Fruit fly (Drosophila melanogaster): ENCODE data around the gene Akt.

The Akt gene

dm6 chr3R:16082384-16082783 is 16.6 kb upstream of the Akt start:
- no peak for TF ChIP-seq CG7101 (tag; optimal IDR thresholded peaks at IDR 0.05)

- TF ChIP-seq CG7101 (tag; optimal IDR thresholded peaks at IDR 0.05), result no peak
- TF ChIP-seq Clk (GFP tag; optimal IDR thresholded peaks at IDR 0.05), result no peak
- TF ChIP-seq Mnt (GFP tag; optimal IDR thresholded peaks at IDR 0.05), result no peak
- TF ChIP-seq CG14711 (tag; optimal IDR thresholded peaks at IDR 0.05), result no peak
- TF ChIP-seq CG7045 (GFP tag; optimal IDR thresholded peaks at IDR 0.05), result no peak
- TF ChIP-seq cic (GFP tag; optimal IDR thresholded peaks at IDR 0.05), result no peak
- no peak for TF ChIP-seq pad (GFP tag; optimal IDR thresholded peaks at IDR 0.05)
- TF ChIP-seq kay (GFP tag; ENCODE audit: borderline replicate concordance), result no peak
- TF ChIP-seq ovo (GFP tag; optimal IDR thresholded peaks at IDR 0.05), result no peak
- TF ChIP-seq bab1 (GFP tag; optimal IDR thresholded peaks at IDR 0.05), result no peak
These were observed 15.4 kb upstream of the Akt start, which contains the start of gene sxe2 for dm6 chr3R:16083578-16083977. sxe2 (plus strand) TSS chr3R:16083878.

dm6 chr3R:16091910-16092627 is 7.0 kb upstream of the Akt start:
- no peak for TF ChIP-seq CG14711 (tag; optimal IDR thresholded peaks at IDR 0.05)
- TF ChIP-seq CG11617 (GFP tag; optimal IDR thresholded peaks at IDR 0.05), result no peak
- no peak for TF ChIP-seq Crg-1 (GFP tag; optimal IDR thresholded peaks at IDR 0.05)
- no peak for TF ChIP-seq tj (GFP tag; optimal IDR thresholded peaks at IDR 0.05)
- no peak for TF ChIP-seq Clk (GFP tag; optimal IDR thresholded peaks at IDR 0.05)
- TF ChIP-seq CG1620 (GFP tag; optimal IDR thresholded peaks at IDR 0.05), result no peak
- TF ChIP-seq CG7101 (tag; optimal IDR thresholded peaks at IDR 0.05), result no peak
- no peak for TF ChIP-seq Mnt (GFP tag; optimal IDR thresholded peaks at IDR 0.05)
- no peak for TF ChIP-seq Hr96 (GFP tag; optimal IDR thresholded peaks at IDR 0.05)
- TF ChIP-seq cic (GFP tag; optimal IDR thresholded peaks at IDR 0.05), result no peak
- TF ChIP-seq CG33017 (tag; optimal IDR thresholded peaks at IDR 0.05), result no peak
- TF ChIP-seq ovo (GFP tag; optimal IDR thresholded peaks at IDR 0.05), result no peak
- TF ChIP-seq pad (GFP tag; optimal IDR thresholded peaks at IDR 0.05), result no peak
- no peak for TF ChIP-seq kay (GFP tag; ENCODE audit: borderline replicate concordance)

- TF ChIP-seq CG7045 (GFP tag; optimal IDR thresholded peaks at IDR 0.05), result peak; percentile 10
- no peak for TF ChIP-seq Clk (GFP tag; optimal IDR thresholded peaks at IDR 0.05)
- TF ChIP-seq pad (GFP tag; optimal IDR thresholded peaks at IDR 0.05), result peak; percentile 16
- peak; percentile 19 for TF ChIP-seq tj (GFP tag; optimal IDR thresholded peaks at IDR 0.05)
- peak; percentile 14 for TF ChIP-seq bab1 (GFP tag; optimal IDR thresholded peaks at IDR 0.05)
These were observed 4.9 kb upstream of the Akt start for dm6 chr3R:16094011-16094729.

- TF ChIP-seq CG7045 (GFP tag; optimal IDR thresholded peaks at IDR 0.05), result peak; percentile 24
- no peak for TF ChIP-seq CG1620 (GFP tag; optimal IDR thresholded peaks at IDR 0.05)
- no peak for TF ChIP-seq CG12768 (GFP tag; optimal IDR thresholded peaks at IDR 0.05)
- TF ChIP-seq pad (GFP tag; optimal IDR thresholded peaks at IDR 0.05), result no peak
- TF ChIP-seq CG5204 (GFP tag; optimal IDR thresholded peaks at IDR 0.05), result no peak
- TF ChIP-seq kay (GFP tag; ENCODE audit: borderline replicate concordance), result no peak
- peak; percentile 9 for TF ChIP-seq CG7101 (tag; optimal IDR thresholded peaks at IDR 0.05)
- TF ChIP-seq Crg-1 (GFP tag; optimal IDR thresholded peaks at IDR 0.05), result peak; percentile 14
- TF ChIP-seq ovo (GFP tag; optimal IDR thresholded peaks at IDR 0.05), result peak; percentile 62
- TF ChIP-seq CG14711 (tag; optimal IDR thresholded peaks at IDR 0.05), result no peak
- no peak for TF ChIP-seq toe (GFP tag; optimal IDR thresholded peaks at IDR 0.05)
These were observed 4.1 kb upstream of the Akt start for dm6 chr3R:16094918-16095317.

dm6 chr3R:16097661-16098329 is 1.2 kb upstream of the Akt start:
- TF ChIP-seq CG7101 (tag; optimal IDR thresholded peaks at IDR 0.05), result peak; percentile 98
- peak; percentile 92 for TF ChIP-seq CG5204 (GFP tag; optimal IDR thresholded peaks at IDR 0.05)
- TF ChIP-seq CG11617 (GFP tag; optimal IDR thresholded peaks at IDR 0.05), result peak; percentile 94
- TF ChIP-seq Clk (GFP tag; optimal IDR thresholded peaks at IDR 0.05), result peak; percentile 82
- peak; percentile 86 for TF ChIP-seq kay (GFP tag; ENCODE audit: borderline replicate concordance)
- TF ChIP-seq Hr96 (GFP tag; optimal IDR thresholded peaks at IDR 0.05), result peak; percentile 96
- peak; percentile 95 for TF ChIP-seq Crg-1 (GFP tag; optimal IDR thresholded peaks at IDR 0.05)
- peak; percentile 94 for TF ChIP-seq CG7045 (GFP tag; optimal IDR thresholded peaks at IDR 0.05)
- TF ChIP-seq CG33017 (tag; optimal IDR thresholded peaks at IDR 0.05), result peak; percentile 97
- peak in 1 of 2 experiments; percentile 16 for TF ChIP-seq cnc (optimal IDR thresholded peaks at IDR 0.05)
- peak; percentile 96 for TF ChIP-seq pad (GFP tag; optimal IDR thresholded peaks at IDR 0.05)
- TF ChIP-seq cic (GFP tag; optimal IDR thresholded peaks at IDR 0.05), result peak; percentile 64
- peak; percentile 95 for TF ChIP-seq CG1620 (GFP tag; optimal IDR thresholded peaks at IDR 0.05)
- peak; percentile 99 for TF ChIP-seq ovo (GFP tag; optimal IDR thresholded peaks at IDR 0.05)
- peak; percentile 68 for TF ChIP-seq tj (GFP tag; optimal IDR thresholded peaks at IDR 0.05)
- peak; percentile 97 for TF ChIP-seq CG12768 (GFP tag; optimal IDR thresholded peaks at IDR 0.05)
- TF ChIP-seq CG14711 (tag; optimal IDR thresholded peaks at IDR 0.05), result peak; percentile 96
- peak; percentile 93 for TF ChIP-seq Mnt (GFP tag; optimal IDR thresholded peaks at IDR 0.05)
- peak; percentile 94 for TF ChIP-seq toe (GFP tag; optimal IDR thresholded peaks at IDR 0.05)
- peak; percentile 97 for TF ChIP-seq bab1 (GFP tag; optimal IDR thresholded peaks at IDR 0.05)

Measured in whole organism, adult.